Worm (Caenorhabditis elegans) whole organism, young adult: ENCODE results near the gene gly-14.

Experiments
- B0035.1 ChIP-seq: sonication (generic microtip); optimal IDR thresholded peaks from 2 replicates; lab custom pipeline; 2016; ENCODE audit warnings: missing genetic modification characterization, mild to moderate bottlenecking, missing compliant biosample characterization, missing genotype, missing genetic modification reagents
- F22D6.2 ChIP-seq: sonication (generic microtip); optimal IDR thresholded peaks from 2 replicates; lab custom pipeline; 2016; ENCODE audit warnings: mild to moderate bottlenecking, missing genetic modification characterization, missing compliant biosample characterization
- F33H1.4 ChIP-seq: fragments of 200-800 bp; sonication (Bioruptor generic); IDR thresholded peaks from 2 replicates; pipeline ENCODE4 v1.3.6; 2022; ENCODE audit warnings: missing genetic modification reagents, missing genetic modification characterization, missing compliant biosample characterization
- F39B2.1 ChIP-seq: fragments of 200-800 bp; sonication (Bioruptor generic); IDR thresholded peaks from 2 replicates; pipeline ENCODE4 v1.3.6; 2022; ENCODE audit warnings: missing genetic modification reagents, missing genetic modification characterization, missing compliant biosample characterization
- T07F8.4 ChIP-seq: sonication (generic microtip); optimal IDR thresholded peaks from 2 replicates; lab custom pipeline; 2016; ENCODE audit warnings: mild to moderate bottlenecking, missing genetic modification characterization, moderate library complexity, missing compliant biosample characterization
- Y67H2A.10 ChIP-seq: fragments of 200-800 bp; sonication (Bioruptor generic); conservative IDR thresholded peaks from 2 replicates; pipeline ENCODE4 v1.3.6; 2022; ENCODE audit warnings: missing genetic modification reagents, missing genetic modification characterization, missing compliant biosample characterization
- akir-1 ChIP-seq: fragments of 200-800 bp; sonication (Bioruptor generic); optimal IDR thresholded peaks from 2 replicates; lab custom pipeline; 2018; ENCODE audit warnings: mild to moderate bottlenecking, missing genetic modification characterization, moderate library complexity, missing compliant biosample characterization
- aptf-2 ChIP-seq: fragments of 200-800 bp; sonication (Bioruptor generic); conservative IDR thresholded peaks from 2 replicates; pipeline ENCODE4 v1.3.6; 2022; ENCODE audit warnings: missing genetic modification reagents, missing genetic modification characterization, missing compliant biosample characterization
- aptf-3 ChIP-seq: fragments of 200-800 bp; sonication (Bioruptor generic); IDR thresholded peaks from 2 replicates; pipeline ENCODE4 v1.3.6; 2022; ENCODE audit warnings: missing genetic modification characterization, missing compliant biosample characterization
- attf-3 ChIP-seq: fragments of 200-800 bp; sonication (Bioruptor generic); conservative IDR thresholded peaks from 2 replicates; pipeline ENCODE4 v1.3.6; 2022; ENCODE audit warnings: missing genetic modification reagents, missing genetic modification characterization, missing compliant biosample characterization
- bed-1 ChIP-seq: fragments of 200-800 bp; sonication (Bioruptor generic); IDR thresholded peaks from 2 replicates; pipeline ENCODE4 v1.3.6; 2022; ENCODE audit warnings: missing genetic modification reagents, missing genetic modification characterization, missing compliant biosample characterization
- bed-2 ChIP-seq: fragments of 200-800 bp; sonication (Bioruptor generic); IDR thresholded peaks from 2 replicates; pipeline ENCODE4 v1.3.6; 2022; ENCODE audit warnings: missing genetic modification reagents, missing genetic modification characterization, missing compliant biosample characterization
- cebp-1 ChIP-seq, 2 experiments: fragments of 200-800 bp in 1 of 2; sonication (Bioruptor generic) in 1 of 2; sonication (generic microtip) in 1 of 2; IDR thresholded peaks in 1 of 2; optimal IDR thresholded peaks in 1 of 2; 2 replicates each; pipeline versions ENCODE4 v1.3.6 to Lab custom; 2017 to 2022; ENCODE audit warnings: missing compliant biosample characterization in 2 of 2, missing genetic modification characterization in 2 of 2, mild to moderate bottlenecking in 1 of 2, missing genetic modification reagents in 1 of 2, moderate library complexity in 1 of 2
- ceh-27 ChIP-seq: fragments of 200-800 bp; sonication (Bioruptor generic); optimal IDR thresholded peaks from 2 replicates; lab custom pipeline; 2018; ENCODE audit warnings: mild to moderate bottlenecking, missing genetic modification characterization, moderate library complexity, missing compliant biosample characterization
- ceh-58 ChIP-seq: fragments of 200-800 bp; sonication (Bioruptor generic); IDR thresholded peaks from 2 replicates; pipeline ENCODE4 v1.3.6; 2022; ENCODE audit warnings: missing genetic modification characterization, missing compliant biosample characterization
- die-1 ChIP-seq: sonication (generic microtip); optimal IDR thresholded peaks from 2 replicates; lab custom pipeline; 2016; ENCODE audit warnings: missing genotype, mild to moderate bottlenecking, missing genetic modification characterization, missing compliant biosample characterization
- dpl-1 ChIP-seq: fragments of 150-350 bp; optimal IDR thresholded peaks from 2 replicates; lab custom pipeline; 2014; ENCODE audit warnings: missing biosample characterization, missing genetic modification reagents, missing genetic modification characterization
- efl-1 ChIP-seq: fragments of 150-350 bp; optimal IDR thresholded peaks from 2 replicates; lab custom pipeline; 2014; ENCODE audit warnings: missing biosample characterization, missing genetic modification reagents, missing genetic modification characterization
- ets-4 ChIP-seq: fragments of 200-800 bp; sonication (Bioruptor generic); optimal IDR thresholded peaks from 2 replicates; lab custom pipeline; 2018; ENCODE audit warnings: mild to moderate bottlenecking, missing genetic modification characterization, missing compliant biosample characterization
- him-1 ChIP-seq: sonication (generic microtip); optimal IDR thresholded peaks from 2 replicates; lab custom pipeline; 2016; ENCODE audit warnings: missing genotype, missing genetic modification reagents, missing genetic modification characterization, missing compliant biosample characterization
- lin-40 ChIP-seq: sonication (generic microtip); optimal IDR thresholded peaks from 2 replicates; lab custom pipeline; 2016; ENCODE audit warnings: missing genetic modification characterization, mild to moderate bottlenecking, missing compliant biosample characterization, missing genotype, missing genetic modification reagents
- lin-54 ChIP-seq: fragments of 200-800 bp; sonication (Bioruptor generic); optimal IDR thresholded peaks from 2 replicates; lab custom pipeline; 2018; ENCODE audit warnings: mild to moderate bottlenecking, missing genetic modification characterization, missing compliant biosample characterization
- madf-8 ChIP-seq: fragments of 200-800 bp; sonication (Bioruptor generic); conservative IDR thresholded peaks from 2 replicates; pipeline ENCODE4 v1.3.6; 2022; ENCODE audit warnings: missing genetic modification reagents, missing genetic modification characterization, missing compliant biosample characterization
- mcd-1 ChIP-seq: fragments of 200-800 bp; sonication (Bioruptor generic); IDR thresholded peaks from 2 replicates; pipeline ENCODE4 v1.3.6; 2022; ENCODE audit warnings: missing genetic modification reagents, missing genetic modification characterization, missing compliant biosample characterization
- nfyb-1 ChIP-seq: fragments of 200-800 bp; sonication (Bioruptor generic); IDR thresholded peaks from 2 replicates; pipeline ENCODE4 v1.3.6; 2022; ENCODE audit warnings: missing genetic modification reagents, missing genetic modification characterization, missing compliant biosample characterization
- nhr-120 ChIP-seq: fragments of 200-800 bp; sonication (Bioruptor generic); IDR thresholded peaks from 2 replicates; pipeline ENCODE4 v1.3.6; 2022; ENCODE audit warnings: missing genetic modification characterization, missing compliant biosample characterization
- nhr-80 ChIP-seq: sonication (generic microtip); optimal IDR thresholded peaks from 2 replicates; lab custom pipeline; 2016; ENCODE audit warnings: missing genetic modification characterization, missing compliant biosample characterization
- pbrm-1 ChIP-seq: fragments of 200-800 bp; sonication (Bioruptor generic); IDR thresholded peaks from 2 replicates; pipeline ENCODE4 v1.3.6; 2022; ENCODE audit warnings: missing genetic modification reagents, missing genetic modification characterization, missing compliant biosample characterization
- rcor-1 ChIP-seq: fragments of 200-800 bp; sonication (Bioruptor generic); IDR thresholded peaks from 2 replicates; pipeline ENCODE4 v1.3.6; 2022; ENCODE audit warnings: missing genetic modification reagents, missing genetic modification characterization, missing compliant biosample characterization
- rpc-1 ChIP-seq, 2 experiments: fragments of 150-350 bp in 1 of 2; sonication (generic microtip) in 1 of 2; optimal IDR thresholded peaks; 2 replicates each; lab custom pipeline; 2014 to 2018; ENCODE audit warnings: missing biosample characterization in 1 of 2, missing genetic modification characterization in 1 of 2, missing genetic modification reagents in 1 of 2, missing genotype in 1 of 2
- sdz-38 ChIP-seq: sonication (generic microtip); optimal IDR thresholded peaks from 2 replicates; lab custom pipeline; 2016; ENCODE audit warnings: missing genotype, missing genetic modification characterization, missing compliant biosample characterization
- snpc-1.1 ChIP-seq: sonication (generic microtip); optimal IDR thresholded peaks from 2 replicates; lab custom pipeline; 2017; ENCODE audit warnings: missing genetic modification characterization, mild to moderate bottlenecking, missing compliant biosample characterization, antibody characterized with exemption, moderate library complexity, missing genotype, missing genetic modification reagents; ENCODE audit not compliant: insufficient read depth
- snpc-4 ChIP-seq, 5 experiments: fragments of 150-350 bp in 1 of 5; sonication (generic microtip) in 4 of 5; optimal IDR thresholded peaks; 2 replicates each; lab custom pipeline; 2014 to 2018; ENCODE audit warnings: missing genetic modification characterization in 5 of 5, missing biosample characterization in 3 of 5, antibody characterized with exemption in 2 of 5, mild to moderate bottlenecking in 2 of 5, missing compliant biosample characterization in 2 of 5, missing genotype in 2 of 5, moderate library complexity in 2 of 5, missing genetic modification reagents in 1 of 5
- tbx-9 ChIP-seq: sonication (generic microtip); optimal IDR thresholded peaks from 2 replicates; lab custom pipeline; 2016; ENCODE audit warnings: borderline replicate concordance, missing genetic modification characterization, inconsistent platforms, missing compliant biosample characterization
- tlf-1 ChIP-seq: fragments of 200-800 bp; sonication (Bioruptor generic); optimal IDR thresholded peaks from 2 replicates; lab custom pipeline; 2018; ENCODE audit warnings: mild to moderate bottlenecking, missing genetic modification characterization, missing compliant biosample characterization
- unc-62 ChIP-seq: fragments of 150-350 bp; optimal IDR thresholded peaks from 2 replicates; lab custom pipeline; 2014; ENCODE audit warnings: missing biosample characterization, missing genetic modification reagents, missing genetic modification characterization
- xnd-1 ChIP-seq: sonication (generic microtip); optimal IDR thresholded peaks from 2 replicates; lab custom pipeline; 2016; ENCODE audit warnings: missing genotype, missing genetic modification reagents, missing genetic modification characterization, missing compliant biosample characterization
- ztf-22 ChIP-seq: fragments of 200-800 bp; sonication (Bioruptor generic); optimal IDR thresholded peaks from 2 replicates; lab custom pipeline; 2018; ENCODE audit warnings: mild to moderate bottlenecking, missing genetic modification characterization, moderate library complexity, missing compliant biosample characterization
- ztf-25 ChIP-seq: fragments of 200-800 bp; sonication (Bioruptor generic); IDR thresholded peaks from 2 replicates; pipeline ENCODE4 v1.3.6; 2022; ENCODE audit warnings: missing genetic modification reagents, missing genetic modification characterization, missing compliant biosample characterization
- ztf-28 ChIP-seq: fragments of 200-800 bp; sonication (Bioruptor generic); IDR thresholded peaks from 2 replicates; pipeline ENCODE4 v1.3.6; 2022; ENCODE audit warnings: missing genetic modification reagents, missing genetic modification characterization, missing compliant biosample characterization
- ztf-6 ChIP-seq: fragments of 200-800 bp; sonication (Bioruptor generic); IDR thresholded peaks from 2 replicates; pipeline ENCODE4 v1.3.6; 2022; ENCODE audit warnings: missing genetic modification reagents, missing genetic modification characterization, missing compliant biosample characterization

gly-14 gene

ce11 chrIII:3529744-3530208, 36.7 kb upstream of the gly-14 start, which contains the start of gene pitp-1:
TSS of gene pitp-1 (minus strand) at chrIII:3529794.
- no peak for TF ChIP-seq lin-40 (tag; lab: Kevin White, UChicago)
- TF ChIP-seq unc-62 (GFP tag; lab: Kevin White, UChicago), result peak; percentile 41
- peak; percentile 75 for TF ChIP-seq nhr-80 (tag; lab: Kevin White, UChicago)

DNA sequence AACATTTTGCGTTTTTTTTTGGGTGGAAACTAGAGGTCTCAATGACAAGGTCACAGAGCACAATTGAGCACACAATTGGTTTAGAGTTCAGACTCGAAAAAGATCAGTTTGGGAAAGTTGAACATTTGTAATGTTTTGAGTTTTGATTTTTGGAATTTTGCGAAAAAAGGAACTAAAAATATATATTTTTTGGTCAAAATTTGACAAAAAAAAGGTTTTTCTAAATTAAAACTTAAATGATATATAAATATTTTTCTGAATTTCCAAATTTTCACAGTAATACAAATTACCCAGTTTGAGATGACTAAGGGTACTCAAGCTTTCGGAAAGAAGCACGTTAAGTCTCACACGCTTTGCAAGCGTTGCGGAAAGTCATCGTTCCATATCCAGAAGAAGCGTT, 35.3 kb upstream of the gly-14 start, which contains the start of gene rpl-37:
TSS of gene rpl-37 (plus strand) at position 301 of the 400 bp plus-strand sequence.
- TF ChIP-seq madf-8 (no peak), sdz-38 (tag; lab: Kevin White, UChicago) (no peak), attf-3 (GFP tag; lab: Robert Waterston, UW) (no peak), snpc-4 (GFP tag; optimal IDR thresholded peaks at IDR 0.05; lab: Kevin White, UChicago) (no peak), snpc-4 (tag; optimal IDR thresholded peaks at IDR 0.05; lab: Kevin White, UChicago) (no peak), aptf-2 (GFP tag; lab: Robert Waterston, UW) (no peak), Y67H2A.10 (GFP tag; lab: Robert Waterston, UW) (no peak), die-1 (tag; lab: Kevin White, UChicago) (no peak), tlf-1 (GFP tag; lab: Kevin White, UChicago) (no peak), dpl-1 (no peak), T07F8.4 (tag; lab: Kevin White, UChicago) (no peak), ztf-6 (GFP tag; lab: Robert Waterston, UW) (no peak), ceh-58 (no peak), aptf-3 (GFP tag; lab: Robert Waterston, UW) (no peak), ceh-27 (GFP tag; lab: Kevin White, UChicago) (no peak), ztf-25 (GFP tag; lab: Robert Waterston, UW) (no peak)

- TF ChIP-seq ztf-22 (GFP tag; lab: Kevin White, UChicago), result no peak
- TF ChIP-seq, all 124 proteins: peak for 0
Measured at ce11 chrIII:3523363-3523762, 30.3 kb upstream of the gly-14 start.

- no peak for TF ChIP-seq cebp-1 (GFP tag; IDR thresholded peaks at IDR 0.05; lab: Robert Waterston, UW)
- peak; percentile 61 for TF ChIP-seq cebp-1 (tag; optimal IDR thresholded peaks at IDR 0.05; lab: Kevin White, UChicago)
- TF ChIP-seq tbx-9 (tag; lab: Kevin White, UChicago), result no peak
- no peak for TF ChIP-seq B0035.1 (tag; lab: Kevin White, UChicago)
- TF ChIP-seq xnd-1 (tag; lab: Kevin White, UChicago), result no peak
- no peak for TF ChIP-seq bed-2 (GFP tag; lab: Robert Waterston, UW)
- TF ChIP-seq F39B2.1, result no peak
- TF ChIP-seq lin-54 (GFP tag; lab: Kevin White, UChicago), result no peak
- TF ChIP-seq ztf-28, result no peak
- no peak for TF ChIP-seq rcor-1 (GFP tag; lab: Robert Waterston, UW)
- no peak for TF ChIP-seq F33H1.4 (GFP tag; lab: Robert Waterston, UW)
- TF ChIP-seq efl-1 (GFP tag; lab: Kevin White, UChicago), result no peak
- TF ChIP-seq snpc-1.1, result no peak
- TF ChIP-seq nhr-120, result no peak
- TF ChIP-seq mcd-1 (GFP tag; lab: Robert Waterston, UW), result no peak
- TF ChIP-seq sdz-38 (tag; lab: Kevin White, UChicago), result no peak
- TF ChIP-seq F22D6.2 (tag; lab: Kevin White, UChicago), result no peak
- no peak for TF ChIP-seq rpc-1 (optimal IDR thresholded peaks at IDR 0.05; lab: Kevin White, UChicago)
- no peak for TF ChIP-seq rpc-1 (tag; optimal IDR thresholded peaks at IDR 0.05; lab: Kevin White, UChicago)
- TF ChIP-seq bed-1 (GFP tag; lab: Robert Waterston, UW), result no peak
- no peak for TF ChIP-seq pbrm-1 (GFP tag; lab: Robert Waterston, UW)
- TF ChIP-seq tlf-1 (GFP tag; lab: Kevin White, UChicago), result no peak
- TF ChIP-seq dpl-1, result no peak
- peak; percentile 41 for TF ChIP-seq ets-4
- TF ChIP-seq snpc-4 (GFP tag; optimal IDR thresholded peaks at IDR 0.05; lab: Kevin White, UChicago), result no peak
- TF ChIP-seq snpc-4 (tag; optimal IDR thresholded peaks at IDR 0.05; lab: Kevin White, UChicago), result no peak
- no peak for TF ChIP-seq nfyb-1 (GFP tag; lab: Robert Waterston, UW)
- no peak for TF ChIP-seq madf-8
- TF ChIP-seq akir-1, result no peak
- TF ChIP-seq him-1 (tag; lab: Kevin White, UChicago), result no peak
Measured at ce11 chrIII:3520417-3520816, 27.4 kb upstream of the gly-14 start.
